Fruit fly (Drosophila melanogaster): ENCODE data around the gene Elp1.

Gene Elp1

dm6 chr3R:11656614-11657216 is 5.9 kb downstream of the Elp1 start:
- TF ChIP-seq EcR (GFP tag; optimal IDR thresholded peaks at IDR 0.05) (peak; percentile 60), CG12605 (GFP tag; IDR thresholded peaks at IDR 0.05) (peak; percentile 99), gl (tag; optimal IDR thresholded peaks at IDR 0.05) (peak; percentile 98), CG32121 (GFP tag; IDR thresholded peaks at IDR 0.05) (peak; percentile 99), CG13204 (GFP tag; optimal IDR thresholded peaks at IDR 0.05) (peak; percentile 96), CG10348 (GFP tag; IDR thresholded peaks at IDR 0.05) (peak; percentile 94), CG34367 (tag; optimal IDR thresholded peaks at IDR 0.05) (peak; percentile 99), Pif1A (GFP tag; optimal IDR thresholded peaks at IDR 0.05) (peak; percentile 99), Snoo (tag; optimal IDR thresholded peaks at IDR 0.05) (peak; percentile 98), CG8159 (tag; optimal IDR thresholded peaks at IDR 0.05) (peak; percentile 99), CG8301 (tag; optimal IDR thresholded peaks at IDR 0.05) (peak; percentile 99), CG17806 (tag; optimal IDR thresholded peaks at IDR 0.05) (peak; percentile 99), CG15710 (tag; optimal IDR thresholded peaks at IDR 0.05) (peak; percentile 99), CG4496 (GFP tag; IDR thresholded peaks at IDR 0.05) (peak; percentile 99), rn (GFP tag; IDR thresholded peaks at IDR 0.05) (peak; percentile 97), Pif1B (GFP tag; optimal IDR thresholded peaks at IDR 0.05) (peak; percentile 100), Ets98B (GFP tag; IDR thresholded peaks at IDR 0.05) (peak; percentile 99), CG14655 (GFP tag; optimal IDR thresholded peaks at IDR 0.05) (peak; percentile 99), CG9948 (tag; optimal IDR thresholded peaks at IDR 0.05) (peak; percentile 99), fd96Ca (GFP tag; IDR thresholded peaks at IDR 0.05) (peak; percentile 99), D1 (tag; optimal IDR thresholded peaks at IDR 0.05) (peak; percentile 97)

DNA sequence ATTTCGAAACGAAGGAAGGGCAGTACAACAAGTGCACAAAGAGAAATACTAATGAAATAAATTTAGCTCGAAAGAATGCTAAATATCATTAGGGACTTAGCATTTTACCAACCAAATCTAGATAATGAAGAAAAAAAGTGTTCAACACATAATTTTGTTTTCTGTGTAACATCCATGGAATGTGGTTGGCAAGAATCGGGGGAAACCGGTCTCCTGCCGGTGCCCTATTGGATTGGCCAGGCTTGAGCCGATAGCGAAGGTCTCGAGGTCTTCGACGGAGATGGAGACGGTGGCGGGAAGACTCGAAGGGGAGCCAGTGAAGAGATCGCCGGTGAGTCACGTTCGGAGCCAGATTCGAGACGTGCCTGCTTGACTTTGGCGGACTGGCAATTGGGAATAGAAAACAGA is 7.0 kb downstream of the Elp1 start:
- TF ChIP-seq CG34367 (tag; optimal IDR thresholded peaks at IDR 0.05) (peak; percentile 81), gl (tag; optimal IDR thresholded peaks at IDR 0.05) (peak; percentile 76), EcR (GFP tag; optimal IDR thresholded peaks at IDR 0.05) (peak; percentile 81), Pif1A (GFP tag; optimal IDR thresholded peaks at IDR 0.05) (peak; percentile 83), CG10348 (GFP tag; IDR thresholded peaks at IDR 0.05) (no peak), CG13204 (GFP tag; optimal IDR thresholded peaks at IDR 0.05) (peak; percentile 74), Snoo (tag; optimal IDR thresholded peaks at IDR 0.05) (peak; percentile 78), CG8159 (tag; optimal IDR thresholded peaks at IDR 0.05) (peak; percentile 87), D1 (tag; optimal IDR thresholded peaks at IDR 0.05) (peak; percentile 25), rn (GFP tag; IDR thresholded peaks at IDR 0.05) (peak; percentile 41; the same call in 1 of the 2 replicates), Ets98B (GFP tag; IDR thresholded peaks at IDR 0.05) (peak; percentile 74), CG14655 (GFP tag; optimal IDR thresholded peaks at IDR 0.05) (peak; percentile 80), CG4496 (GFP tag; IDR thresholded peaks at IDR 0.05) (peak; percentile 90), CG9948 (tag; optimal IDR thresholded peaks at IDR 0.05) (peak; percentile 83), CG15710 (tag; optimal IDR thresholded peaks at IDR 0.05) (peak; percentile 85), CG8301 (tag; optimal IDR thresholded peaks at IDR 0.05) (peak; percentile 78), Pif1B (GFP tag; optimal IDR thresholded peaks at IDR 0.05) (peak; percentile 86), CG32121 (GFP tag; IDR thresholded peaks at IDR 0.05) (peak; percentile 76), CG12605 (GFP tag; IDR thresholded peaks at IDR 0.05) (peak; percentile 56; the same call in 1 of the 2 replicates), fd96Ca (GFP tag; IDR thresholded peaks at IDR 0.05) (peak; percentile 62; the same call in 1 of the 3 replicates), CG17806 (tag; optimal IDR thresholded peaks at IDR 0.05) (peak; percentile 87)

DNA sequence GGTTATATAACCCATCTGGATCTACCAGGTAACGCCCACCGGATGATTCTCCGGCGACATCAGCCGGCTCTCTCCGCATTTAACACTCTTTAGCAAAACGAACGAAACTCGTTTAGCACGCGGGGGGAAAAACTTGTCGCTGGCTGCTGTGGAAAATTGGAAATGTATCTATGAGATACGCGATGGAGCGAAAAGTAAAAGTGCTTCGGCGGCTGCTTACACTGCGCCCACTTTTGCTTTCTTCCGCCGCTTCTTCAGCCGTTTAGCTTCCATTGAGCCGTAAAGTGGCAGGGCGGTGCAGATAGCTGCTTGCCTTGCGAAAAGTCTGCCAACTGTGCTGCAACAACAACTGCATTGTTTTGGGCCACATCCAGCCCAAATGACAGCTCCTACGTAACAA is 10.4 kb downstream of the Elp1 start:
- no peak for TF ChIP-seq EcR (GFP tag; optimal IDR thresholded peaks at IDR 0.05)
- no peak for TF ChIP-seq Pif1A (GFP tag; optimal IDR thresholded peaks at IDR 0.05)
- no peak for TF ChIP-seq CG8159 (tag; optimal IDR thresholded peaks at IDR 0.05)
- no peak for TF ChIP-seq Snoo (tag; optimal IDR thresholded peaks at IDR 0.05)
- no peak for TF ChIP-seq Pif1B (GFP tag; optimal IDR thresholded peaks at IDR 0.05)
- TF ChIP-seq CG32121 (GFP tag; IDR thresholded peaks at IDR 0.05): no peak
- no peak; the same call in 2 of the 3 replicates for TF ChIP-seq CG4496 (GFP tag; IDR thresholded peaks at IDR 0.05)
- TF ChIP-seq CG9948 (tag; optimal IDR thresholded peaks at IDR 0.05): no peak
- peak; percentile 36 for TF ChIP-seq CG14655 (GFP tag; optimal IDR thresholded peaks at IDR 0.05)
- TF ChIP-seq CG34367 (tag; optimal IDR thresholded peaks at IDR 0.05): no peak
- TF ChIP-seq CG15710 (tag; optimal IDR thresholded peaks at IDR 0.05): no peak
- TF ChIP-seq CG8301 (tag; optimal IDR thresholded peaks at IDR 0.05): peak; percentile 32
- TF ChIP-seq CG13204 (GFP tag; optimal IDR thresholded peaks at IDR 0.05): no peak
- TF ChIP-seq fd96Ca (GFP tag; IDR thresholded peaks at IDR 0.05): peak; percentile 14; the same call in 1 of the 3 replicates
- TF ChIP-seq CG12605 (GFP tag; IDR thresholded peaks at IDR 0.05): no peak
- TF ChIP-seq CG17806 (tag; optimal IDR thresholded peaks at IDR 0.05): no peak
- no peak for TF ChIP-seq D1 (tag; optimal IDR thresholded peaks at IDR 0.05)
- TF ChIP-seq CG10348 (GFP tag; IDR thresholded peaks at IDR 0.05): no peak
- TF ChIP-seq rn (GFP tag; IDR thresholded peaks at IDR 0.05): no peak
- TF ChIP-seq Ets98B (GFP tag; IDR thresholded peaks at IDR 0.05): no peak
- TF ChIP-seq gl (tag; optimal IDR thresholded peaks at IDR 0.05): no peak

dm6 chr3R:11661712-11662111 is 10.9 kb downstream of the Elp1 start:
- TF ChIP-seq D1 (tag; optimal IDR thresholded peaks at IDR 0.05) (no peak), Ets98B (GFP tag; IDR thresholded peaks at IDR 0.05) (peak; percentile 75), rn (GFP tag; IDR thresholded peaks at IDR 0.05) (no peak; the same call in 1 of the 2 replicates), CG8301 (tag; optimal IDR thresholded peaks at IDR 0.05) (peak; percentile 54), CG4496 (GFP tag; IDR thresholded peaks at IDR 0.05) (peak; percentile 74), CG12605 (GFP tag; IDR thresholded peaks at IDR 0.05) (peak; percentile 38; the same call in 1 of the 2 replicates), Pif1B (GFP tag; optimal IDR thresholded peaks at IDR 0.05) (peak; percentile 44), CG8159 (tag; optimal IDR thresholded peaks at IDR 0.05) (peak; percentile 57), gl (tag; optimal IDR thresholded peaks at IDR 0.05) (peak; percentile 40), CG14655 (GFP tag; optimal IDR thresholded peaks at IDR 0.05) (peak; percentile 62), Pif1A (GFP tag; optimal IDR thresholded peaks at IDR 0.05) (peak; percentile 64), CG9948 (tag; optimal IDR thresholded peaks at IDR 0.05) (peak; percentile 67), fd96Ca (GFP tag; IDR thresholded peaks at IDR 0.05) (peak; percentile 76; the same call in 2 of the 3 replicates), EcR (GFP tag; optimal IDR thresholded peaks at IDR 0.05) (no peak), CG32121 (GFP tag; IDR thresholded peaks at IDR 0.05) (peak; percentile 79), Snoo (tag; optimal IDR thresholded peaks at IDR 0.05) (no peak), CG10348 (GFP tag; IDR thresholded peaks at IDR 0.05) (no peak), CG15710 (tag; optimal IDR thresholded peaks at IDR 0.05) (peak; percentile 64), CG34367 (tag; optimal IDR thresholded peaks at IDR 0.05) (peak; percentile 47), CG13204 (GFP tag; optimal IDR thresholded peaks at IDR 0.05) (peak; percentile 18), CG17806 (tag; optimal IDR thresholded peaks at IDR 0.05) (peak; percentile 65)

Data from whole organism, pupa.